Worm (Caenorhabditis elegans): ENCODE measurements around the gene Y38H6C.21.
A peak's percentile ranks its signal among the peaks of the same experiment; 100 is the strongest.

The Y38H6C.21 gene

ce11 chrV:20580511-20581040, 25.5 kb upstream of the Y38H6C.21 start, which contains the start of gene F26F2.7 (continued):
- TF ChIP-seq F49E8.2 (tag; optimal IDR thresholded peaks at IDR 0.05; ENCODE audit: borderline replicate concordance) (peak; percentile 94), dmd-9 (GFP tag; IDR thresholded peaks at IDR 0.05) (peak; percentile 70; the same call in 1 of the 2 replicates), nhr-42 (GFP tag; IDR thresholded peaks at IDR 0.05) (peak; percentile 74; the same call in 1 of the 2 replicates), jun-1 (tag; optimal IDR thresholded peaks at IDR 0.05) (no peak), dmd-6 (GFP tag; IDR thresholded peaks at IDR 0.05) (peak; percentile 83), zip-2 (tag; optimal IDR thresholded peaks at IDR 0.05) (no peak), ztf-7 (tag; optimal IDR thresholded peaks at IDR 0.05) (no peak), F44E2.7 (GFP tag; IDR thresholded peaks at IDR 0.05) (0 out of 2 replicates have a peak, but pooled peaks have one; percentile 47), mxl-2 (GFP tag; conservative IDR thresholded peaks at IDR 0.05) (no peak), ZK337.2 (GFP tag; IDR thresholded peaks at IDR 0.05) (no peak), ceh-28 (tag; optimal IDR thresholded peaks at IDR 0.05) (no peak), T20F7.1 (GFP tag; optimal IDR thresholded peaks at IDR 0.05) (no peak), nhr-111 (GFP tag; optimal IDR thresholded peaks at IDR 0.05) (no peak), ceh-32 (tag; optimal IDR thresholded peaks at IDR 0.05; ENCODE audit: poor library complexity) (no peak), zfp-3 (GFP tag; conservative IDR thresholded peaks at IDR 0.05) (no peak), aha-1 (tag) (no peak), mxl-3 (GFP tag; optimal IDR thresholded peaks at IDR 0.05) (peak; percentile 47), set-16 (GFP tag; IDR thresholded peaks at IDR 0.05) (no peak), ceh-82 (tag; optimal IDR thresholded peaks at IDR 0.05) (no peak), T26A8.4 (GFP tag; IDR thresholded peaks at IDR 0.05) (peak; percentile 70; the same call in 1 of the 2 replicates), nhr-102 (tag; optimal IDR thresholded peaks at IDR 0.05) (peak; percentile 79), zag-1 (tag; optimal IDR thresholded peaks at IDR 0.05) (no peak), lin-13 (GFP tag; optimal IDR thresholded peaks at IDR 0.05) (peak; percentile 68), nhr-76 (tag; optimal IDR thresholded peaks at IDR 0.05) (no peak), lin-1 (GFP tag; IDR thresholded peaks at IDR 0.05) (peak; percentile 65; the same call in 1 of the 2 replicates), ZK546.5 (tag; optimal IDR thresholded peaks at IDR 0.05) (no peak), skn-1 (tag; optimal IDR thresholded peaks at IDR 0.05) (no peak), F10B5.3 (tag; optimal IDR thresholded peaks at IDR 0.05) (peak; percentile 68), nhr-41 (GFP tag; IDR thresholded peaks at IDR 0.05) (no peak), snpc-4 (tag; optimal IDR thresholded peaks at IDR 0.05) (no peak), dve-1 (tag; optimal IDR thresholded peaks at IDR 0.05; ENCODE audit: insufficient read depth) (peak; percentile 97), sdz-12 (GFP tag; optimal IDR thresholded peaks at IDR 0.05) (no peak), php-3 (GFP tag; IDR thresholded peaks at IDR 0.05) (peak; percentile 92; the same call in 1 of the 2 replicates), nhr-25 (tag; optimal IDR thresholded peaks at IDR 0.05; ENCODE audit: borderline replicate concordance, insufficient read depth) (no peak), snpc-1.2 (GFP tag; IDR thresholded peaks at IDR 0.05) (no peak), dpl-1 (GFP tag; optimal IDR thresholded peaks at IDR 0.05) (peak; percentile 79), unc-130 (GFP tag; optimal IDR thresholded peaks at IDR 0.05) (peak; percentile 66), lin-29 (GFP tag; IDR thresholded peaks at IDR 0.05) (no peak), mdl-1 (tag; optimal IDR thresholded peaks at IDR 0.05) (peak; percentile 19 to 81), hif-1 (tag; optimal IDR thresholded peaks at IDR 0.05) (peak in 1 of 2 experiments; percentile 66), Y5F2A.4 (GFP tag; optimal IDR thresholded peaks at IDR 0.05) (no peak), spr-1 (tag; optimal IDR thresholded peaks at IDR 0.05) (peak; percentile 70), ceh-44 (GFP tag; IDR thresholded peaks at IDR 0.05) (no peak), pqm-1 (tag; optimal IDR thresholded peaks at IDR 0.05) (peak; percentile 25), zip-11 (GFP tag; IDR thresholded peaks at IDR 0.05) (no peak), D1046.2 (GFP tag; IDR thresholded peaks at IDR 0.05) (no peak), nhr-6 (tag; optimal IDR thresholded peaks at IDR 0.05) (peak; percentile 21), aly-2 (tag; optimal IDR thresholded peaks at IDR 0.05) (no peak), spr-3 (GFP tag; optimal IDR thresholded peaks at IDR 0.05) (peak; percentile 74), mes-2 (tag; optimal IDR thresholded peaks at IDR 0.05; ENCODE audit: poor library complexity, severe bottlenecking) (peak; percentile 88), ces-1 (GFP tag; optimal IDR thresholded peaks at IDR 0.05) (no peak)
